Worm (Caenorhabditis elegans) whole organism, young adult: ENCODE results near the gene fip-7.

Experiments
- Y53G8AR.9 ChIP-seq: fragments of 200-800 bp; sonication (Bioruptor generic); conservative IDR thresholded peaks from 2 replicates; pipeline ENCODE4 v1.3.6; 2022; ENCODE audit warnings: missing genetic modification reagents, missing genetic modification characterization, missing compliant biosample characterization
- hlh-12 ChIP-seq: sonication (generic microtip); optimal IDR thresholded peaks from 2 replicates; lab custom pipeline; 2016; ENCODE audit warnings: missing genetic modification characterization, missing compliant biosample characterization

ce11 chrIV:16601599-16601998, 24.4 kb upstream of the fip-7 start:
- TF ChIP-seq hlh-12 = no peak
- TF ChIP-seq Y53G8AR.9 (GFP tag; lab: Robert Waterston, UW) = no peak
